Fruit fly (Drosophila melanogaster) whole organism: Measurements from ENCODE around the gene Fuca.

Experiments used
- CG8478 ChIP-seq: fragments of >200 bp; optimal IDR thresholded peaks from 2 replicates; lab custom pipeline; 2018; ENCODE audit warnings: inconsistent platforms
- Dll ChIP-seq: fragments of >200 bp; optimal IDR thresholded peaks from 2 replicates; lab custom pipeline; 2017
- EcR ChIP-seq, 2 experiments: fragments of >200 bp; optimal IDR thresholded peaks; 2 replicates each; lab custom pipeline; 2017; ENCODE audit warnings: missing biosample characterization in 2 of 2, missing genetic modification characterization in 2 of 2, missing genetic modification reagents in 2 of 2
- usp ChIP-seq: fragments of >200 bp; optimal IDR thresholded peaks from 2 replicates; lab custom pipeline; 2017; ENCODE audit warnings: missing biosample characterization, missing genetic modification characterization, mixed read lengths

dm6 chr3L:11493090-11493807 is 29.3 kb downstream of the Fuca start:
- no peak for TF ChIP-seq CG8478 (lab: Kevin White, UChicago)
- TF ChIP-seq Dll (lab: Kevin White, UChicago), result no peak
- no peak for TF ChIP-seq usp (GFP tag; lab: Kevin White, UChicago)
- TF ChIP-seq EcR (GFP tag; optimal IDR thresholded peaks at IDR 0.05; lab: Kevin White, UChicago), result peak in 1 of 2 experiments; percentile 51
